Worm (Caenorhabditis elegans): ENCODE measurements around the gene zfp-1.
A peak's percentile ranks its signal among the peaks of the same experiment; 100 is the strongest.

DNA sequence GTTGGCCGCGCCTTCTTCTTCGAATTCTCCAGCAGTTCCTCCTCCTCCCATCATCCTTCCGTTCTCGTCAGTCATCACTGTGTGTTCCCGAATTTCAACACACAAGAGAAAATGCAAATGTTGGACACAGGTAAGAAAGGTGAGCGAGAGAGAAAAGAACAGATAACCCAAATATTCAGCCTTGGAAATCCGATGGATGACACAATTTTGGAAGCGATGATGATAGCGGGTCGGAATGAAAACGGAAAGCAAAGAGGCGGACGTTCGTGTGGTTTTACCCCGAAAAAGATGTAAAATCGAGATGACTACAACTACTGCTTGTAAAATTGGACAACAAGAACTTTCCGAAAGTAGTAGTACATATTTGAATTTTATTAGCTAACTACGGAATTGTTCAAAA is 48.5 kb downstream of the zfp-1 start:
- TF ChIP-seq nhr-76 (tag; optimal IDR thresholded peaks at IDR 0.05) = no peak
- TF ChIP-seq mep-1 (tag; optimal IDR thresholded peaks at IDR 0.05) = no peak
- no peak for TF ChIP-seq unc-62 (GFP tag; optimal IDR thresholded peaks at IDR 0.05)
- no peak for TF ChIP-seq sptf-1 (tag; optimal IDR thresholded peaks at IDR 0.05)
- no peak for TF ChIP-seq blmp-1 (tag; optimal IDR thresholded peaks at IDR 0.05)
- TF ChIP-seq lin-13 (tag; optimal IDR thresholded peaks at IDR 0.05) = no peak
- no peak for TF ChIP-seq elt-3 (tag; optimal IDR thresholded peaks at IDR 0.05)
- TF ChIP-seq lsy-2 (tag; optimal IDR thresholded peaks at IDR 0.05) = no peak
- peak; percentile 26 for TF ChIP-seq elt-1 (tag; optimal IDR thresholded peaks at IDR 0.05; ENCODE audit: borderline replicate concordance, insufficient read depth)
- no peak for TF ChIP-seq snpc-4 (tag; optimal IDR thresholded peaks at IDR 0.05)
